Worm (Caenorhabditis elegans) whole organism, L3 larva: ENCODE data around the gene F47G3.1.

Experiments used
- ceh-16 ChIP-seq: sonication (generic microtip); optimal IDR thresholded peaks from 2 replicates; lab custom pipeline; 2017; ENCODE audit warnings: missing biosample characterization, missing genetic modification characterization
- ceh-9 ChIP-seq: sonication (generic microtip); optimal IDR thresholded peaks from 2 replicates; lab custom pipeline; 2018; ENCODE audit warnings: missing biosample characterization, missing genetic modification characterization
- egl-5 ChIP-seq: fragments of 150-350 bp; optimal IDR thresholded peaks from 2 replicates; lab custom pipeline; 2017; ENCODE audit warnings: missing biosample characterization, missing genetic modification reagents, missing genetic modification characterization, inconsistent platforms
- elt-2 ChIP-seq: sonication (generic microtip); optimal IDR thresholded peaks from 2 replicates; lab custom pipeline; 2016; ENCODE audit warnings: missing genetic modification reagents, mild to moderate bottlenecking, missing genetic modification characterization, missing compliant biosample characterization
- mml-1 ChIP-seq: fragments of 150-350 bp; sonication (generic microtip); optimal IDR thresholded peaks from 3 replicates; lab custom pipeline; 2014; ENCODE audit warnings: missing biosample characterization, missing genetic modification characterization
- nhr-237 ChIP-seq: fragments of 150-350 bp; optimal IDR thresholded peaks from 2 replicates; lab custom pipeline; 2014; ENCODE audit warnings: missing biosample characterization, missing genetic modification characterization
- nhr-67 ChIP-seq: fragments of 150-350 bp; optimal IDR thresholded peaks from 2 replicates; lab custom pipeline; 2014; ENCODE audit warnings: missing biosample characterization, missing genetic modification characterization
- pha-4 ChIP-seq: fragments of 150-350 bp; optimal IDR thresholded peaks from 2 replicates; lab custom pipeline; 2014; ENCODE audit warnings: missing biosample characterization, missing genetic modification reagents, missing genetic modification characterization
- skn-1 ChIP-seq: fragments of 150-350 bp; optimal IDR thresholded peaks from 2 replicates; lab custom pipeline; 2014; ENCODE audit warnings: missing biosample characterization, missing genetic modification characterization
- tbx-2 ChIP-seq: sonication (generic microtip); optimal IDR thresholded peaks from 2 replicates; lab custom pipeline; 2016; ENCODE audit warnings: mild to moderate bottlenecking, missing genetic modification characterization, missing compliant biosample characterization
- unc-39 ChIP-seq: sonication (generic microtip); optimal IDR thresholded peaks from 4 replicates; lab custom pipeline; 2017; ENCODE audit warnings: missing biosample characterization, missing genetic modification characterization

DNA sequence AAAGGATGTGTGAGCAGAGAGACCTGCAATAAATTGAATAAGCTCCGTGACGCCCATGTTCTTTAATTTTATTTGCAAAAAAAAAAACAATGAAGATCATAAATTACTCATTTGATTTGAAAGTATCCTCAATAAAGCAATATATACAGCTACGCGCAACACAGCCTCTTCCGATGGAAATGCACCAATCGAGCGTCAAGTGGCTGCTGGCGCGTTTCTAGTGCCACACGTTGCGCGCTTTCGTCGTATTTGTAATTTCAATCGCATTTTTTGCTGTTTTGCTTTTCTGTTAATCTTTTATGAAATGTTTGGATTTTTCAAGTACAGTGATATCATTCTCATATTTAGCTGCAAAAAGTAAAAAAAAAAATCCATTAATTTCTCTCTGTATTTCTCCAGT is 3.3 kb upstream of the F47G3.1 start:
- TF ChIP-seq ceh-16, result no peak
- TF ChIP-seq egl-5 (tag; lab: Kevin White, UChicago), result peak; percentile 16
- TF ChIP-seq nhr-237 (tag; lab: Kevin White, UChicago), result no peak
- no peak for TF ChIP-seq ceh-9 (tag; lab: Kevin White, UChicago)
- TF ChIP-seq pha-4, result no peak
- no peak for TF ChIP-seq tbx-2 (tag; lab: Kevin White, UChicago)
- peak; percentile 19 for TF ChIP-seq skn-1
- TF ChIP-seq unc-39 (tag; lab: Kevin White, UChicago), result no peak
- no peak for TF ChIP-seq mml-1
- TF ChIP-seq nhr-67 (tag; lab: Kevin White, UChicago), result no peak
- TF ChIP-seq elt-2 (tag; lab: Kevin White, UChicago), result peak; percentile 38
